Worm (Caenorhabditis elegans) whole organism, mixed stage, embryonic: ENCODE data around the gene T24B8.3.

Source experiments
- M03D4.4 ChIP-seq: sonication (generic microtip); optimal IDR thresholded peaks from 2 replicates; lab custom pipeline; 2017; ENCODE audit warnings: mild to moderate bottlenecking, missing genetic modification characterization, missing compliant biosample characterization
- bed-3 ChIP-seq: fragments of 200-800 bp; sonication (Bioruptor generic); optimal IDR thresholded peaks from 3 replicates; lab custom pipeline; 2018; ENCODE audit warnings: mild to moderate bottlenecking, missing genetic modification characterization, moderate library complexity, missing compliant biosample characterization
- elt-3 ChIP-seq: fragments of 150-350 bp; optimal IDR thresholded peaks from 2 replicates; lab custom pipeline; 2014; ENCODE audit warnings: missing biosample characterization, missing genetic modification characterization
- lin-13 ChIP-seq: fragments of 150-350 bp; optimal IDR thresholded peaks from 2 replicates; lab custom pipeline; 2014; ENCODE audit warnings: missing biosample characterization, missing genetic modification characterization
- lsy-2 ChIP-seq: fragments of 150-350 bp; optimal IDR thresholded peaks from 2 replicates; lab custom pipeline; 2014; ENCODE audit warnings: missing biosample characterization, missing genetic modification characterization
- mep-1 ChIP-seq: fragments of 150-350 bp; optimal IDR thresholded peaks from 2 replicates; lab custom pipeline; 2017; ENCODE audit warnings: missing biosample characterization, missing genetic modification reagents, missing genetic modification characterization, inconsistent platforms
- nhr-12 ChIP-seq: fragments of 150-350 bp; optimal IDR thresholded peaks from 2 replicates; lab custom pipeline; 2014; ENCODE audit warnings: missing biosample characterization, missing genetic modification characterization
- nhr-237 ChIP-seq: fragments of 150-350 bp; optimal IDR thresholded peaks from 2 replicates; lab custom pipeline; 2014; ENCODE audit warnings: missing biosample characterization, missing genetic modification characterization
- nhr-28 ChIP-seq: fragments of 150-350 bp; optimal IDR thresholded peaks from 2 replicates; lab custom pipeline; 2014; ENCODE audit warnings: missing biosample characterization, missing genetic modification characterization
- snpc-4 ChIP-seq: fragments of 150-350 bp; optimal IDR thresholded peaks from 2 replicates; lab custom pipeline; 2014; ENCODE audit warnings: missing biosample characterization, missing genetic modification characterization
- sptf-1 ChIP-seq: sonication (generic microtip); optimal IDR thresholded peaks from 2 replicates; lab custom pipeline; 2017; ENCODE audit warnings: mild to moderate bottlenecking, missing genetic modification characterization, moderate library complexity, missing compliant biosample characterization
- unc-62 ChIP-seq: fragments of 150-350 bp; optimal IDR thresholded peaks from 2 replicates; lab custom pipeline; 2014; ENCODE audit warnings: missing biosample characterization, missing genetic modification reagents, missing genetic modification characterization
- ztf-11 ChIP-seq: fragments of 150-350 bp; optimal IDR thresholded peaks from 2 replicates; lab custom pipeline; 2014; ENCODE audit warnings: missing biosample characterization, missing genetic modification characterization

- no peak for TF ChIP-seq nhr-12 (tag; lab: Kevin White, UChicago)
- peak; percentile 49 for TF ChIP-seq sptf-1 (tag; lab: Kevin White, UChicago)
- no peak for TF ChIP-seq snpc-4 (tag; lab: Kevin White, UChicago)
- peak; percentile 49 for TF ChIP-seq lin-13 (tag; lab: Kevin White, UChicago)
- TF ChIP-seq ztf-11 = no peak
- TF ChIP-seq bed-3 = no peak
- peak; percentile 40 for TF ChIP-seq mep-1 (tag; lab: Kevin White, UChicago)
- no peak for TF ChIP-seq elt-3 (tag; lab: Kevin White, UChicago)
- TF ChIP-seq unc-62 = peak; percentile 1
- TF ChIP-seq nhr-28 = no peak
- no peak for TF ChIP-seq M03D4.4
- peak; percentile 22 for TF ChIP-seq nhr-237 (tag; lab: Kevin White, UChicago)
- TF ChIP-seq lsy-2 (tag; lab: Kevin White, UChicago) = peak; percentile 16
These were observed 733 bp upstream of the T24B8.3 start for ce11 chrII:9061557-9062183.
